Worm (Caenorhabditis elegans): ENCODE results near the gene eelo-1.

- TF ChIP-seq ama-1 (optimal IDR thresholded peaks at IDR 0.05) (no peak), tbx-11 (GFP tag; IDR thresholded peaks at IDR 0.05) (no peak)
Observed at ce11 chrIII:1583529-1583928, 25.2 kb upstream of the eelo-1 start.

All from whole organism, early embryonic.